Fruit fly (Drosophila melanogaster): ENCODE data around the gene mRpL39.

mRpL39 gene

dm6 chr3L:15013957-15014692 is 14.7 kb upstream of the mRpL39 start, which contains the start of gene Reck:
TSS of gene Reck (minus strand) at chr3L:15014062.
- TF ChIP-seq CG8478 (optimal IDR thresholded peaks at IDR 0.05) (no peak), CTCF (optimal IDR thresholded peaks at IDR 0.05) (peak in 1 of 2 experiments; percentile 73)

- TF ChIP-seq CTCF (optimal IDR thresholded peaks at IDR 0.05): no peak
- TF ChIP-seq CG8478 (optimal IDR thresholded peaks at IDR 0.05): no peak
Observed at dm6 chr3L:15013296-15013695, 13.8 kb upstream of the mRpL39 start.

- no peak for TF ChIP-seq CG8478 (optimal IDR thresholded peaks at IDR 0.05)
- TF ChIP-seq CTCF (optimal IDR thresholded peaks at IDR 0.05): no peak
Observed at dm6 chr3L:15011638-15012335, 12.3 kb upstream of the mRpL39 start.

dm6 chr3L:15011142-15011541 is 11.7 kb upstream of the mRpL39 start:
- TF ChIP-seq CTCF (optimal IDR thresholded peaks at IDR 0.05): peak; percentile 82 to 88
- no peak for TF ChIP-seq CG8478 (optimal IDR thresholded peaks at IDR 0.05)

dm6 chr3L:15010601-15011000 is 11.1 kb upstream of the mRpL39 start:
- TF ChIP-seq CTCF (optimal IDR thresholded peaks at IDR 0.05): no peak

- TF ChIP-seq CG8478 (optimal IDR thresholded peaks at IDR 0.05): no peak
- TF ChIP-seq CTCF (optimal IDR thresholded peaks at IDR 0.05): no peak
Observed at dm6 chr3L:15009681-15010080, 10.2 kb upstream of the mRpL39 start.

- TF ChIP-seq CTCF (optimal IDR thresholded peaks at IDR 0.05): no peak
- TF ChIP-seq CG8478 (optimal IDR thresholded peaks at IDR 0.05): no peak
Observed at dm6 chr3L:15007271-15007948, 7.9 kb upstream of the mRpL39 start.

dm6 chr3L:15006825-15007224 is 7.4 kb upstream of the mRpL39 start:
- TF ChIP-seq CG8478 (optimal IDR thresholded peaks at IDR 0.05) (no peak), CTCF (optimal IDR thresholded peaks at IDR 0.05) (no peak)

dm6 chr3L:15005774-15006173 is 6.3 kb upstream of the mRpL39 start:
- TF ChIP-seq CG8478 (optimal IDR thresholded peaks at IDR 0.05) (no peak), CTCF (optimal IDR thresholded peaks at IDR 0.05) (no peak)

dm6 chr3L:15005085-15005484 is 5.6 kb upstream of the mRpL39 start:
- TF ChIP-seq CG8478 (optimal IDR thresholded peaks at IDR 0.05) (no peak), CTCF (optimal IDR thresholded peaks at IDR 0.05) (no peak)

dm6 chr3L:14992807-14993206 is 6.7 kb downstream of the mRpL39 start:
- TF ChIP-seq CTCF (optimal IDR thresholded peaks at IDR 0.05) (no peak), CG8478 (optimal IDR thresholded peaks at IDR 0.05) (no peak)

dm6 chr3L:14992025-14992424 is 7.4 kb downstream of the mRpL39 start, which contains the start of gene Zip71B:
TSS of gene Zip71B (plus strand) at chr3L:14992289.
- TF ChIP-seq CTCF (optimal IDR thresholded peaks at IDR 0.05) (no peak), CG8478 (optimal IDR thresholded peaks at IDR 0.05) (no peak)

dm6 chr3L:14989879-14990278 is 9.6 kb downstream of the mRpL39 start:
- no peak for TF ChIP-seq CG8478 (optimal IDR thresholded peaks at IDR 0.05)
- no peak for TF ChIP-seq CTCF (optimal IDR thresholded peaks at IDR 0.05)

- TF ChIP-seq CG8478 (optimal IDR thresholded peaks at IDR 0.05) (no peak), CTCF (optimal IDR thresholded peaks at IDR 0.05) (no peak)
Observed at dm6 chr3L:14988231-14988630, 11.2 kb downstream of the mRpL39 start.

dm6 chr3L:14986984-14987896 is 12.2 kb downstream of the mRpL39 start:
- TF ChIP-seq CTCF (optimal IDR thresholded peaks at IDR 0.05): no peak
- no peak for TF ChIP-seq CG8478 (optimal IDR thresholded peaks at IDR 0.05)

Data from S2 (cell line).